Fruit fly (Drosophila melanogaster): ENCODE data around the gene Adhr.

DNA sequence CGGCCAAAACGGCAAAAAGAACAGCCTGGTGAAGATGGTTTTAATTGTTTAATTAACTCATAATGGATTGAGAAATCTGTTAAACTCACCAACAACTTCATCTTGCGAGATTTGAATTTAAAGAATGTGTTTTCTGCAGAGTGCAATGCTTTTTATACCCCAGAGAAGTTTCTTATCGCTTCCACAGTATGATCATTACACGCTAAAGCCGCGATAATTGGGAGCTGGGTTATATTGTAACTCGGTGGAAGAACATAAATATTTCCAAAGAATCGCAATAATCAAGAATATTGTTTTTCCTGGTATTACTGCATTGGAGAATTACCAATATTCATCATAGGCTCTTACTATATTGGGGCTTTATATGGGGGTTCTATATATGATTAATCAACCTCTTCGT lies 27.2 kb upstream of the Adhr start, which contains the start of gene CG42680:
- TF ChIP-seq pad (GFP tag; optimal IDR thresholded peaks at IDR 0.05) = no peak
- no peak for TF ChIP-seq CG33017 (tag; optimal IDR thresholded peaks at IDR 0.05)
- TF ChIP-seq toe (GFP tag; optimal IDR thresholded peaks at IDR 0.05) = no peak
- TF ChIP-seq Mnt (GFP tag; optimal IDR thresholded peaks at IDR 0.05) = no peak
- no peak for TF ChIP-seq Hr96 (GFP tag; optimal IDR thresholded peaks at IDR 0.05)
